Fruit fly (Drosophila melanogaster) whole organism, embryonic: ENCODE data around the gene SMC3.
A peak's percentile ranks its signal among the peaks of the same experiment; 100 is the strongest.

Experiments used
- ATbp ChIP-seq: fragments of 200-800 bp; sonication (Bioruptor generic); optimal IDR thresholded peaks from 2 replicates; lab custom pipeline; 2017; ENCODE audit warnings: missing biosample characterization, mild to moderate bottlenecking, missing genetic modification characterization, missing genetic modification reagents
- Abd-B ChIP-seq: fragments of 200-800 bp; sonication (Bioruptor generic); optimal IDR thresholded peaks from 2 replicates; lab custom pipeline; 2018; ENCODE audit warnings: missing biosample characterization, mild to moderate bottlenecking, missing genetic modification characterization, moderate library complexity
- Ada2b ChIP-seq: fragments of 200-800 bp; sonication (Bioruptor generic); IDR thresholded peaks from 2 replicates; pipeline ENCODE4 v1.3.6; 2022; ENCODE audit warnings: missing biosample characterization, missing genetic modification characterization
- Bgb ChIP-seq: fragments of 200-800 bp; sonication (Bioruptor generic); IDR thresholded peaks from 2 replicates; pipeline ENCODE4 v1.3.6; 2022; ENCODE audit warnings: missing biosample characterization, missing genetic modification characterization; ENCODE audit not compliant: partially characterized antibody
- CG10366 ChIP-seq: fragments of 200-800 bp; sonication (Bioruptor generic); IDR thresholded peaks from 2 replicates; pipeline ENCODE4 v1.3.6; 2022; ENCODE audit warnings: missing biosample characterization, missing genetic modification characterization
- CG10543 ChIP-seq: fragments of 200-800 bp; sonication (Bioruptor generic); optimal IDR thresholded peaks from 3 replicates; lab custom pipeline; 2017; ENCODE audit warnings: missing biosample characterization, mild to moderate bottlenecking, missing genetic modification characterization, moderate library complexity
- CG14667 ChIP-seq: fragments of 200-800 bp; sonication (Bioruptor generic); IDR thresholded peaks from 2 replicates; pipeline ENCODE4 v1.3.6; 2022; ENCODE audit warnings: missing biosample characterization, missing genetic modification characterization
- CG1603 ChIP-seq: fragments of 200-800 bp; sonication (Bioruptor generic); optimal IDR thresholded peaks from 2 replicates; lab custom pipeline; 2019; ENCODE audit warnings: missing biosample characterization, mild to moderate bottlenecking, missing genetic modification characterization, moderate library complexity
- CG17186 ChIP-seq: fragments of 200-800 bp; sonication (Bioruptor generic); optimal IDR thresholded peaks from 3 replicates; lab custom pipeline; 2017; ENCODE audit warnings: missing biosample characterization, missing genetic modification reagents, missing genetic modification characterization
- CG17802 ChIP-seq: fragments of 200-800 bp; sonication (Bioruptor generic); optimal IDR thresholded peaks from 2 replicates; lab custom pipeline; 2018; ENCODE audit warnings: missing biosample characterization, mild to moderate bottlenecking, missing genetic modification characterization, moderate library complexity
- CG17912 ChIP-seq: fragments of 200-800 bp; sonication (Bioruptor generic); optimal IDR thresholded peaks from 2 replicates; lab custom pipeline; 2018; ENCODE audit warnings: missing biosample characterization, mild to moderate bottlenecking, missing genetic modification characterization
- CG18599 ChIP-seq: fragments of 200-800 bp; sonication (Bioruptor generic); optimal IDR thresholded peaks from 3 replicates; lab custom pipeline; 2017; ENCODE audit warnings: missing biosample characterization, missing genetic modification characterization, mild to moderate bottlenecking, moderate library complexity, missing genetic modification reagents
- CG2120 ChIP-seq: fragments of 200-800 bp; sonication (Bioruptor generic); optimal IDR thresholded peaks from 3 replicates; lab custom pipeline; 2016; ENCODE audit warnings: missing biosample characterization, missing genetic modification characterization
- CG2712 ChIP-seq: fragments of 200-800 bp; optimal IDR thresholded peaks from 3 replicates; lab custom pipeline; 2019; ENCODE audit warnings: missing biosample characterization, mild to moderate bottlenecking, missing genetic modification characterization, moderate library complexity
- CG30403 ChIP-seq: fragments of 200-800 bp; sonication (Bioruptor generic); optimal IDR thresholded peaks from 3 replicates; lab custom pipeline; 2016; ENCODE audit warnings: missing biosample characterization, missing genetic modification characterization
- CG4404 ChIP-seq: fragments of 200-800 bp; sonication (Bioruptor generic); IDR thresholded peaks from 2 replicates; pipeline ENCODE4 v1.3.6; 2022; ENCODE audit warnings: missing biosample characterization, missing genetic modification characterization
- CG6254 ChIP-seq: fragments of 200-800 bp; sonication (Bioruptor generic); optimal IDR thresholded peaks from 3 replicates; lab custom pipeline; 2017; ENCODE audit warnings: mild to moderate bottlenecking, missing biosample characterization, missing genetic modification reagents, missing genetic modification characterization
- CG8478 ChIP-seq: fragments of >200 bp; optimal IDR thresholded peaks from 2 replicates; lab custom pipeline; 2018
- Dfd ChIP-seq, 2 experiments: fragments of >200 bp; optimal IDR thresholded peaks; 2 replicates each; lab custom pipeline; 2017; ENCODE audit warnings: missing biosample characterization in 2 of 2, missing genetic modification characterization in 2 of 2
- Dref ChIP-seq: fragments of 200-800 bp; sonication (Bioruptor generic); IDR thresholded peaks from 2 replicates; pipeline ENCODE4 v1.3.6; 2022; ENCODE audit warnings: missing biosample characterization, missing genetic modification characterization
- Drgx ChIP-seq: fragments of 200-800 bp; sonication (Bioruptor generic); IDR thresholded peaks from 2 replicates; pipeline ENCODE4 v1.3.6; 2022; ENCODE audit warnings: missing biosample characterization, missing genetic modification characterization
- Fer2 ChIP-seq: fragments of 200-800 bp; sonication (Bioruptor generic); optimal IDR thresholded peaks from 2 replicates; lab custom pipeline; 2018; ENCODE audit warnings: missing biosample characterization, mild to moderate bottlenecking, missing genetic modification characterization, moderate library complexity
- Gug ChIP-seq: fragments of 200-800 bp; sonication (Bioruptor generic); IDR thresholded peaks from 4 replicates; pipeline ENCODE4 v1.3.6; 2022; ENCODE audit warnings: missing biosample characterization, missing genetic modification characterization
- HLH54F ChIP-seq: fragments of 200-800 bp; sonication (Bioruptor generic); optimal IDR thresholded peaks from 3 replicates; lab custom pipeline; 2016; ENCODE audit warnings: missing biosample characterization, missing genetic modification characterization
- HLHmδ ChIP-seq: fragments of 200-800 bp; sonication (Bioruptor generic); optimal IDR thresholded peaks from 2 replicates; lab custom pipeline; 2018; ENCODE audit warnings: missing biosample characterization, mild to moderate bottlenecking, missing genetic modification characterization, moderate library complexity
- Hr39 ChIP-seq: fragments of >200 bp; optimal IDR thresholded peaks from 2 replicates; lab custom pipeline; 2017
- Hr51 ChIP-seq, 2 experiments: fragments of 200-800 bp; sonication (Bioruptor generic); optimal IDR thresholded peaks; 2 replicates in 1 of 2; 3 replicates in 1 of 2; lab custom pipeline; 2016 to 2018; ENCODE audit warnings: missing biosample characterization in 2 of 2, missing genetic modification characterization in 2 of 2, mild to moderate bottlenecking in 1 of 2, moderate library complexity in 1 of 2
- Mes4 ChIP-seq: fragments of 200-800 bp; sonication (Bioruptor generic); optimal IDR thresholded peaks from 2 replicates; lab custom pipeline; 2016; ENCODE audit warnings: missing biosample characterization, missing genetic modification characterization
- NFAT ChIP-seq: fragments of 200-800 bp; sonication (Bioruptor generic); IDR thresholded peaks from 2 replicates; pipeline ENCODE4 v1.3.6; 2022; ENCODE audit warnings: missing biosample characterization, missing genetic modification characterization
- Six4 ChIP-seq: fragments of 200-800 bp; sonication (Bioruptor generic); optimal IDR thresholded peaks from 2 replicates; lab custom pipeline; 2016; ENCODE audit warnings: missing biosample characterization, missing genetic modification characterization
- Vsx1 ChIP-seq: fragments of 200-800 bp; sonication (Bioruptor generic); optimal IDR thresholded peaks from 2 replicates; lab custom pipeline; 2017; ENCODE audit warnings: missing biosample characterization, mild to moderate bottlenecking, missing genetic modification characterization, missing genetic modification reagents
- al ChIP-seq: fragments of 200-800 bp; sonication (Bioruptor generic); IDR thresholded peaks from 2 replicates; pipeline ENCODE4 v1.3.6; 2022; ENCODE audit warnings: missing biosample characterization, missing genetic modification characterization
- az2 ChIP-seq: fragments of 200-800 bp; sonication (Bioruptor generic); optimal IDR thresholded peaks from 3 replicates; lab custom pipeline; 2016; ENCODE audit warnings: missing biosample characterization, missing genetic modification characterization
- bbx ChIP-seq: fragments of 200-800 bp; sonication (Bioruptor generic); IDR thresholded peaks from 2 replicates; pipeline ENCODE4 v1.3.6; 2022; ENCODE audit warnings: missing biosample characterization, missing genetic modification characterization; ENCODE audit not compliant: partially characterized antibody
- caup ChIP-seq: fragments of 200-800 bp; sonication (Bioruptor generic); optimal IDR thresholded peaks from 3 replicates; lab custom pipeline; 2017; ENCODE audit warnings: missing biosample characterization, mild to moderate bottlenecking, missing genetic modification characterization, moderate library complexity; ENCODE audit not compliant: severe bottlenecking
- chif ChIP-seq, 2 experiments: fragments of 200-800 bp; sonication (Bioruptor generic); optimal IDR thresholded peaks; 3 replicates each; lab custom pipeline; 2016; ENCODE audit warnings: missing biosample characterization in 2 of 2, missing genetic modification characterization in 2 of 2
- da ChIP-seq: fragments of 200-800 bp; sonication (Bioruptor generic); optimal IDR thresholded peaks from 2 replicates; lab custom pipeline; 2016; ENCODE audit warnings: missing biosample characterization, missing genetic modification characterization
- dysf ChIP-seq: fragments of 200-800 bp; sonication (Bioruptor generic); IDR thresholded peaks from 3 replicates; pipeline ENCODE4 v1.3.6; 2022; ENCODE audit warnings: missing biosample characterization, missing genetic modification characterization
- ewg ChIP-seq: fragments of 200-800 bp; sonication (Bioruptor generic); optimal IDR thresholded peaks from 3 replicates; lab custom pipeline; 2017; ENCODE audit warnings: mild to moderate bottlenecking, missing biosample characterization, missing genetic modification reagents, missing genetic modification characterization
- fd102C ChIP-seq: fragments of 200-800 bp; sonication (Bioruptor generic); optimal IDR thresholded peaks from 2 replicates; lab custom pipeline; 2018; ENCODE audit warnings: missing biosample characterization, mild to moderate bottlenecking, missing genetic modification characterization, moderate library complexity
- ind ChIP-seq: fragments of 200-800 bp; sonication (Bioruptor generic); optimal IDR thresholded peaks from 3 replicates; lab custom pipeline; 2016; ENCODE audit warnings: missing biosample characterization, missing genetic modification characterization
- kay ChIP-seq: fragments of 200-800 bp; sonication (Bioruptor generic); optimal IDR thresholded peaks from 2 replicates; lab custom pipeline; 2016; ENCODE audit warnings: missing biosample characterization, missing genetic modification characterization
- oc ChIP-seq: fragments of 200-800 bp; sonication (Bioruptor generic); optimal IDR thresholded peaks from 2 replicates; lab custom pipeline; 2018; ENCODE audit warnings: missing biosample characterization, mild to moderate bottlenecking, missing genetic modification characterization, moderate library complexity
- pum ChIP-seq: fragments of 200-800 bp; sonication (Bioruptor generic); optimal IDR thresholded peaks from 2 replicates; lab custom pipeline; 2016; ENCODE audit warnings: missing biosample characterization, missing genetic modification characterization
- sens-2 ChIP-seq: fragments of 200-800 bp; sonication (Bioruptor generic); IDR thresholded peaks from 2 replicates; pipeline ENCODE4 v1.3.6; 2022; ENCODE audit warnings: missing biosample characterization, missing genetic modification characterization
- stwl ChIP-seq: fragments of 200-800 bp; sonication (Bioruptor generic); optimal IDR thresholded peaks from 3 replicates; lab custom pipeline; 2018; ENCODE audit warnings: missing biosample characterization, mild to moderate bottlenecking, missing genetic modification characterization, moderate library complexity
- unpg ChIP-seq: fragments of 200-800 bp; sonication (Bioruptor generic); optimal IDR thresholded peaks from 3 replicates; lab custom pipeline; 2018; ENCODE audit warnings: missing biosample characterization, mild to moderate bottlenecking, missing genetic modification characterization, moderate library complexity
- zfh1 ChIP-seq: fragments of 200-800 bp; sonication (Bioruptor generic); IDR thresholded peaks from 3 replicates; pipeline ENCODE4 v1.3.6; 2022; ENCODE audit warnings: missing biosample characterization, missing genetic modification characterization

Gene SMC3

dm6 chrX:16637594-16638485 is 44.6 kb upstream of the SMC3 start, which contains the start of gene RpS19a (continued):
- TF ChIP-seq unpg (GFP tag; lab: Kevin White, UChicago) (peak; percentile 66), CG17912 (GFP tag; lab: Kevin White, UChicago) (peak; percentile 94), CG2712 (tag; lab: Kevin White, UChicago) (peak; percentile 39), da (GFP tag; lab: Kevin White, UChicago) (no peak), pum (no peak), HLHmδ (GFP tag; lab: Kevin White, UChicago) (peak; percentile 97), zfh1 (peak; percentile 83), Dref (GFP tag; lab: Robert Waterston, UW) (peak; percentile 75), CG17186 (GFP tag; lab: Kevin White, UChicago) (peak; percentile 72), Six4 (GFP tag; lab: Kevin White, UChicago) (no peak), sens-2 (GFP tag; lab: Robert Waterston, UW) (peak; percentile 81), Ada2b (GFP tag; lab: Robert Waterston, UW) (peak; percentile 34; the same call in 1 of the 2 replicates), CG14667 (no peak; the same call in 1 of the 2 replicates), Abd-B (GFP tag; lab: Kevin White, UChicago) (peak; percentile 16), oc (tag; lab: Kevin White, UChicago) (no peak), Drgx (GFP tag; lab: Robert Waterston, UW) (no peak; the same call in none of the 2 replicates), CG1603 (tag; lab: Kevin White, UChicago) (peak; percentile 61), Fer2 (tag; lab: Kevin White, UChicago) (peak; percentile 54), bbx (GFP tag; lab: Robert Waterston, UW) (peak; percentile 11), Gug (GFP tag; lab: Robert Waterston, UW) (peak; percentile 38; the same call in 2 of the 4 replicates), caup (peak; percentile 92), HLH54F (GFP tag; lab: Kevin White, UChicago) (peak; percentile 16), stwl (tag; lab: Kevin White, UChicago) (peak; percentile 21), al (no peak), Bgb (GFP tag; lab: Robert Waterston, UW) (peak; percentile 12), ind (no peak), Vsx1 (GFP tag; lab: Kevin White, UChicago) (peak; percentile 83), Hr51 (GFP tag; optimal IDR thresholded peaks at IDR 0.05; lab: Kevin White, UChicago) (peak; percentile 49 to 50), CG10543 (GFP tag; lab: Kevin White, UChicago) (peak; percentile 91), Mes4 (GFP tag; lab: Kevin White, UChicago) (peak; percentile 66), CG30403 (GFP tag; lab: Kevin White, UChicago) (peak; percentile 50), CG2120 (GFP tag; lab: Kevin White, UChicago) (no peak), CG4404 (GFP tag; lab: Robert Waterston, UW) (no peak), az2 (peak; percentile 35), CG17802 (tag; lab: Kevin White, UChicago) (peak; percentile 80), CG10366 (GFP tag; lab: Robert Waterston, UW) (peak; percentile 70), dysf (peak; percentile 67), CG6254 (GFP tag; lab: Kevin White, UChicago) (peak; percentile 68), CG8478 (lab: Kevin White, UChicago) (no peak), fd102C (GFP tag; lab: Kevin White, UChicago) (peak; percentile 53), ATbp (GFP tag; lab: Kevin White, UChicago) (peak; percentile 83), NFAT (GFP tag; lab: Robert Waterston, UW) (peak; percentile 88), CG18599 (GFP tag; lab: Kevin White, UChicago) (peak; percentile 79), ewg (GFP tag; lab: Kevin White, UChicago) (peak; percentile 54), kay (no peak), Hr39 (lab: Kevin White, UChicago) (no peak), chif (GFP tag; optimal IDR thresholded peaks at IDR 0.05; lab: Kevin White, UChicago) (peak in 1 of 2 experiments; percentile 55), Dfd (GFP tag; optimal IDR thresholded peaks at IDR 0.05; lab: Kevin White, UChicago) (no peak)
